Worm (Caenorhabditis elegans) whole organism, L1 larva: ENCODE measurements around the gene nspd-2.

Source experiments
- C04F5.9 ChIP-seq: sonication (generic microtip); optimal IDR thresholded peaks from 2 replicates; lab custom pipeline; 2016; ENCODE audit warnings: missing genetic modification characterization, missing compliant biosample characterization
- C34B4.2 ChIP-seq: sonication (generic microtip); optimal IDR thresholded peaks from 2 replicates; lab custom pipeline; 2017; ENCODE audit warnings: mild to moderate bottlenecking, missing genetic modification characterization, missing compliant biosample characterization
- F16B12.6 ChIP-seq: fragments of 150-350 bp; optimal IDR thresholded peaks from 2 replicates; lab custom pipeline; 2014; ENCODE audit warnings: missing biosample characterization, missing genetic modification characterization
- alr-1 ChIP-seq: fragments of 200-800 bp; sonication (Bioruptor generic); optimal IDR thresholded peaks from 2 replicates; lab custom pipeline; 2018; ENCODE audit warnings: borderline replicate concordance, mild to moderate bottlenecking, missing genetic modification characterization, missing compliant biosample characterization
- ama-1 ChIP-seq: fragments of 150-350 bp; optimal IDR thresholded peaks from 2 replicates; lab custom pipeline; 2014
- blmp-1 ChIP-seq: fragments of 150-350 bp; optimal IDR thresholded peaks from 2 replicates; lab custom pipeline; 2014; ENCODE audit warnings: missing biosample characterization, missing genetic modification characterization
- ceh-82 ChIP-seq, 3 experiments: fragments of 150-350 bp in 1 of 3; sonication (generic microtip) in 2 of 3; optimal IDR thresholded peaks; 2 replicates each; lab custom pipeline; 2014 to 2017; ENCODE audit warnings: missing biosample characterization in 3 of 3, missing genetic modification characterization in 3 of 3
- ceh-88 ChIP-seq: fragments of 200-800 bp; sonication (Bioruptor generic); IDR thresholded peaks from 2 replicates; pipeline ENCODE4 v1.3.6; 2022; ENCODE audit warnings: missing genetic modification characterization, missing compliant biosample characterization
- ces-1 ChIP-seq: fragments of 150-350 bp; optimal IDR thresholded peaks from 2 replicates; lab custom pipeline; 2014; ENCODE audit warnings: missing biosample characterization, missing genetic modification reagents, missing genetic modification characterization
- dpl-1 ChIP-seq, 3 experiments: fragments of 150-350 bp in 2 of 3; sonication (generic microtip) in 1 of 3; optimal IDR thresholded peaks; 2 replicates each; lab custom pipeline; 2014 to 2017; ENCODE audit warnings: missing biosample characterization in 3 of 3, missing genetic modification characterization in 3 of 3, missing genetic modification reagents in 3 of 3
- dsc-1 ChIP-seq: sonication (generic microtip); optimal IDR thresholded peaks from 2 replicates; lab custom pipeline; 2016; ENCODE audit warnings: mild to moderate bottlenecking, missing genetic modification characterization, missing compliant biosample characterization
- efl-1 ChIP-seq, 4 experiments: fragments of 150-350 bp; optimal IDR thresholded peaks in 3 of 4; peaks in 1 of 4; 1 replicate in 1 of 4; 2 replicates in 3 of 4; lab custom pipeline; 2014; ENCODE audit warnings: missing biosample characterization in 2 of 4, missing genetic modification characterization in 2 of 4, missing genetic modification reagents in 2 of 4
- egl-13 ChIP-seq: sonication (generic microtip); optimal IDR thresholded peaks from 2 replicates; lab custom pipeline; 2016; ENCODE audit warnings: missing genotype, missing genetic modification reagents, missing genetic modification characterization, missing compliant biosample characterization
- elt-2 ChIP-seq: sonication (generic microtip); optimal IDR thresholded peaks from 2 replicates; lab custom pipeline; 2016; ENCODE audit warnings: missing genetic modification characterization, mild to moderate bottlenecking, inconsistent platforms, missing compliant biosample characterization, missing genetic modification reagents
- ets-5 ChIP-seq: fragments of 200-800 bp; sonication (Bioruptor generic); IDR thresholded peaks from 2 replicates; pipeline ENCODE4 v1.3.6; 2022; ENCODE audit warnings: missing genetic modification characterization, missing compliant biosample characterization
- fkh-10 ChIP-seq: sonication (generic microtip); optimal IDR thresholded peaks from 2 replicates; lab custom pipeline; 2017; ENCODE audit warnings: missing biosample characterization, missing genetic modification reagents, missing genetic modification characterization
- grh-1 ChIP-seq: fragments of 200-800 bp; sonication (Bioruptor generic); IDR thresholded peaks from 2 replicates; pipeline ENCODE4 v1.3.6; 2022; ENCODE audit warnings: missing genetic modification reagents, missing genetic modification characterization, missing compliant biosample characterization
- hpl-2 ChIP-seq: fragments of 150-350 bp; optimal IDR thresholded peaks from 2 replicates; lab custom pipeline; 2014; ENCODE audit warnings: missing biosample characterization, missing genetic modification reagents, missing genetic modification characterization
- lin-14 ChIP-seq: fragments of 200-800 bp; sonication (Bioruptor generic); optimal IDR thresholded peaks from 2 replicates; lab custom pipeline; 2018; ENCODE audit warnings: mild to moderate bottlenecking, missing genetic modification characterization, moderate library complexity, missing compliant biosample characterization
- lin-15B ChIP-seq: fragments of 150-350 bp; sonication (generic microtip); optimal IDR thresholded peaks from 3 replicates; lab custom pipeline; 2014; ENCODE audit warnings: missing biosample characterization, missing genetic modification characterization
- lin-35 ChIP-seq, 2 experiments: fragments of 150-350 bp; optimal IDR thresholded peaks; 2 replicates each; lab custom pipeline; 2014; ENCODE audit warnings: missing biosample characterization in 2 of 2, missing genetic modification characterization in 2 of 2, missing genetic modification reagents in 2 of 2
- lir-3 ChIP-seq: sonication (generic microtip); optimal IDR thresholded peaks from 2 replicates; lab custom pipeline; 2016; ENCODE audit warnings: mild to moderate bottlenecking, missing genetic modification characterization, moderate library complexity, missing compliant biosample characterization; ENCODE audit not compliant: poor library complexity
- mab-9 ChIP-seq: fragments of 200-800 bp; sonication (Bioruptor generic); IDR thresholded peaks from 2 replicates; pipeline ENCODE4 v1.3.6; 2022; ENCODE audit warnings: missing genetic modification reagents, missing genetic modification characterization, missing compliant biosample characterization
- mdl-1 ChIP-seq, 2 experiments: fragments of 150-350 bp; optimal IDR thresholded peaks; 2 replicates each; lab custom pipeline; 2014 to 2017; ENCODE audit warnings: missing biosample characterization in 2 of 2, missing genetic modification characterization in 2 of 2, inconsistent platforms in 1 of 2
- mef-2 ChIP-seq: fragments of 150-350 bp; optimal IDR thresholded peaks from 2 replicates; lab custom pipeline; 2014; ENCODE audit warnings: missing biosample characterization, missing genetic modification characterization
- mep-1 ChIP-seq: fragments of 150-350 bp; optimal IDR thresholded peaks from 2 replicates; lab custom pipeline; 2014; ENCODE audit warnings: missing biosample characterization, missing genetic modification characterization
- nhr-20 ChIP-seq: sonication (generic microtip); optimal IDR thresholded peaks from 2 replicates; lab custom pipeline; 2016; ENCODE audit warnings: mild to moderate bottlenecking, missing genetic modification characterization, missing compliant biosample characterization
- nhr-237 ChIP-seq: fragments of 150-350 bp; optimal IDR thresholded peaks from 2 replicates; lab custom pipeline; 2014; ENCODE audit warnings: missing biosample characterization, missing genetic modification characterization
- nhr-28 ChIP-seq: fragments of 150-350 bp; optimal IDR thresholded peaks from 2 replicates; lab custom pipeline; 2014; ENCODE audit warnings: missing biosample characterization, missing genetic modification characterization
- nhr-71 ChIP-seq: sonication (generic microtip); optimal IDR thresholded peaks from 2 replicates; lab custom pipeline; 2016; ENCODE audit warnings: mild to moderate bottlenecking, missing genetic modification characterization, moderate library complexity, missing compliant biosample characterization
- nhr-77 ChIP-seq: fragments of 150-350 bp; optimal IDR thresholded peaks from 2 replicates; lab custom pipeline; 2014; ENCODE audit warnings: missing biosample characterization, missing genetic modification characterization
- nhr-84 ChIP-seq: sonication (generic microtip); optimal IDR thresholded peaks from 2 replicates; lab custom pipeline; 2017; ENCODE audit warnings: missing biosample characterization, missing genetic modification characterization
- nhr-90 ChIP-seq: sonication (generic microtip); optimal IDR thresholded peaks from 2 replicates; lab custom pipeline; 2016; ENCODE audit warnings: mild to moderate bottlenecking, missing genetic modification characterization, missing compliant biosample characterization; ENCODE audit not compliant: poor library complexity
- pqm-1 ChIP-seq: sonication (generic microtip); optimal IDR thresholded peaks from 3 replicates; lab custom pipeline; 2017; ENCODE audit warnings: missing biosample characterization, missing genetic modification characterization
- rnt-1 ChIP-seq: sonication (generic microtip); optimal IDR thresholded peaks from 2 replicates; lab custom pipeline; 2016; ENCODE audit warnings: mild to moderate bottlenecking, missing genetic modification characterization, moderate library complexity, missing compliant biosample characterization
- snpc-4 ChIP-seq: fragments of 150-350 bp; optimal IDR thresholded peaks from 2 replicates; lab custom pipeline; 2014; ENCODE audit warnings: missing biosample characterization, missing genetic modification characterization
- snu-23 ChIP-seq: sonication (generic microtip); optimal IDR thresholded peaks from 2 replicates; lab custom pipeline; 2016; ENCODE audit warnings: missing genetic modification characterization, missing compliant biosample characterization
- sox-4 ChIP-seq: sonication (generic microtip); optimal IDR thresholded peaks from 2 replicates; lab custom pipeline; 2016; ENCODE audit warnings: missing genetic modification characterization, missing compliant biosample characterization
- sptf-1 ChIP-seq: fragments of 150-350 bp; optimal IDR thresholded peaks from 2 replicates; lab custom pipeline; 2014; ENCODE audit warnings: missing biosample characterization, missing genetic modification characterization
- sup-37 ChIP-seq: fragments of 200-800 bp; sonication (Bioruptor generic); optimal IDR thresholded peaks from 2 replicates; lab custom pipeline; 2018; ENCODE audit warnings: mild to moderate bottlenecking, missing genetic modification characterization, missing compliant biosample characterization
- swsn-7 ChIP-seq: sonication (generic microtip); optimal IDR thresholded peaks from 2 replicates; lab custom pipeline; 2016; ENCODE audit warnings: missing genetic modification characterization, missing compliant biosample characterization
- tbx-2 ChIP-seq: sonication (generic microtip); optimal IDR thresholded peaks from 2 replicates; lab custom pipeline; 2016; ENCODE audit warnings: missing genetic modification characterization, missing compliant biosample characterization
- tlp-1 ChIP-seq: fragments of 150-350 bp; optimal IDR thresholded peaks from 2 replicates; lab custom pipeline; 2014; ENCODE audit warnings: missing biosample characterization, missing genetic modification characterization
- unc-30 ChIP-seq: sonication (generic microtip); optimal IDR thresholded peaks from 2 replicates; lab custom pipeline; 2017; ENCODE audit warnings: missing biosample characterization, missing genetic modification characterization
- unc-62 ChIP-seq: fragments of 150-350 bp; optimal IDR thresholded peaks from 2 replicates; lab custom pipeline; 2014; ENCODE audit warnings: missing biosample characterization, missing genetic modification reagents, missing genetic modification characterization
- unc-86 ChIP-seq: sonication (generic microtip); optimal IDR thresholded peaks from 2 replicates; lab custom pipeline; 2016; ENCODE audit warnings: missing genetic modification characterization, missing compliant biosample characterization
- unc-98 ChIP-seq: fragments of 200-800 bp; sonication (Bioruptor generic); IDR thresholded peaks from 2 replicates; pipeline ENCODE4 v1.3.6; 2022; ENCODE audit warnings: missing genetic modification characterization, missing compliant biosample characterization
- xbp-1 ChIP-seq: sonication (generic microtip); optimal IDR thresholded peaks from 2 replicates; lab custom pipeline; 2016; ENCODE audit warnings: missing genetic modification characterization, missing compliant biosample characterization
- zip-4 ChIP-seq: fragments of 200-800 bp; sonication (Bioruptor generic); optimal IDR thresholded peaks from 2 replicates; lab custom pipeline; 2018; ENCODE audit warnings: mild to moderate bottlenecking, missing genetic modification characterization, moderate library complexity, missing compliant biosample characterization
- ztf-11 ChIP-seq, 2 experiments: sonication (generic microtip); optimal IDR thresholded peaks; 2 replicates each; lab custom pipeline; 2016 to 2017; ENCODE audit warnings: missing genetic modification characterization in 2 of 2, missing biosample characterization in 1 of 2, missing compliant biosample characterization in 1 of 2
- ztf-4 ChIP-seq: fragments of 150-350 bp; optimal IDR thresholded peaks from 2 replicates; lab custom pipeline; 2014; ENCODE audit warnings: missing biosample characterization, missing genetic modification characterization

Gene nspd-2

DNA sequence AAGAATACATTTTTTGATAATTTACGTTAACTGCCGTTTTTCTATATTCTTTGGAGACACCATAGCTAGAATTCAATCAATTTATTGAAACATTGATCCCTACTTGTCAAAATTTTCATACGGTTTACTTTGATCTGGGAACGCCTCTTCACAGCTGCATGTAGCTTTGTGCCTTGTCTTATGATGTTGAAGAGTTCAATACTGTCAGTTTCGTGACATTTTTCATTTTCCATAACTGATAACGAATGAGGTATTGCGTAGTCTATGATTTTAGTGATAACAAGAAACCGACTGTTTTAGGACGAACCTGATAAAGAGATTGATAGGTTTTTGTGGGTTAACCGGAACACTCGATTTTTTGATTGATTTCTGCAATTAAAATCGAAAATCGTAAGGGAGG is 42.4 kb upstream of the nspd-2 start (continued):
- TF ChIP-seq efl-1 (optimal IDR thresholded peaks at IDR 0.05; lab: Kevin White, UChicago): no peak
- no peak for TF ChIP-seq efl-1 (GFP tag; optimal IDR thresholded peaks at IDR 0.05 in 1 of 2; lab: Kevin White, UChicago)

- TF ChIP-seq pqm-1 (tag; lab: Kevin White, UChicago) (no peak), ceh-82 (tag; optimal IDR thresholded peaks at IDR 0.05; lab: Kevin White, UChicago) (no peak), rnt-1 (tag; lab: Kevin White, UChicago) (no peak), nhr-77 (tag; lab: Kevin White, UChicago) (no peak), alr-1 (tag; lab: Kevin White, UChicago) (no peak), sptf-1 (no peak), unc-98 (GFP tag; lab: Robert Waterston, UW) (no peak), lin-15B (tag; lab: Kevin White, UChicago) (no peak), ama-1 (lab: Kevin White, UChicago) (no peak), ztf-11 (tag; optimal IDR thresholded peaks at IDR 0.05; lab: Kevin White, UChicago) (no peak), ces-1 (GFP tag; lab: Kevin White, UChicago) (no peak), tbx-2 (tag; lab: Kevin White, UChicago) (no peak), grh-1 (GFP tag; lab: Robert Waterston, UW) (no peak), nhr-90 (tag; lab: Kevin White, UChicago) (no peak), nhr-237 (no peak), egl-13 (no peak), ztf-4 (no peak), zip-4 (no peak), elt-2 (peak; percentile 71), snpc-4 (no peak), unc-86 (tag; lab: Kevin White, UChicago) (no peak), lir-3 (tag; lab: Kevin White, UChicago) (no peak), blmp-1 (tag; lab: Kevin White, UChicago) (peak; percentile 65), dpl-1 (GFP tag; optimal IDR thresholded peaks at IDR 0.05; lab: Kevin White, UChicago) (no peak), lin-14 (GFP tag; lab: Kevin White, UChicago) (peak; percentile 9), mdl-1 (tag; optimal IDR thresholded peaks at IDR 0.05; lab: Kevin White, UChicago) (no peak), F16B12.6 (tag; lab: Kevin White, UChicago) (no peak), sox-4 (tag; lab: Kevin White, UChicago) (no peak), ceh-88 (no peak), hpl-2 (GFP tag; lab: Kevin White, UChicago) (no peak), nhr-20 (peak; percentile 1), nhr-71 (tag; lab: Kevin White, UChicago) (peak; percentile 18), snu-23 (GFP tag; lab: Kevin White, UChicago) (no peak), ets-5 (GFP tag; lab: Robert Waterston, UW) (no peak), unc-30 (no peak), sup-37 (GFP tag; lab: Kevin White, UChicago) (no peak), nhr-28 (no peak), mef-2 (tag; lab: Kevin White, UChicago) (no peak), tlp-1 (tag; lab: Kevin White, UChicago) (no peak), lin-35 (GFP tag; optimal IDR thresholded peaks at IDR 0.05; lab: Kevin White, UChicago) (peak in 1 of 2 experiments; percentile 3), fkh-10 (GFP tag; lab: Kevin White, UChicago) (no peak), mep-1 (tag; lab: Kevin White, UChicago) (peak; percentile 3), nhr-84 (tag; lab: Kevin White, UChicago) (no peak), unc-62 (GFP tag; lab: Kevin White, UChicago) (no peak), mab-9 (GFP tag; lab: Robert Waterston, UW) (no peak), C34B4.2 (no peak), efl-1 (optimal IDR thresholded peaks at IDR 0.05; lab: Kevin White, UChicago) (no peak), efl-1 (GFP tag; optimal IDR thresholded peaks at IDR 0.05 in 1 of 2; lab: Kevin White, UChicago) (no peak), dsc-1 (tag; lab: Kevin White, UChicago) (no peak), xbp-1 (tag; lab: Kevin White, UChicago) (no peak), swsn-7 (tag; lab: Kevin White, UChicago) (no peak), C04F5.9 (tag; lab: Kevin White, UChicago) (no peak)
Measured at ce11 chrIV:9802711-9803110, 41.1 kb upstream of the nspd-2 start, which contains the start of gene fat-3. TSS of gene fat-3 (plus strand) at chrIV:9803023.
